Worm (Caenorhabditis elegans) whole organism, young adult: ENCODE results near the gene tth-1.

Source experiments
- B0261.1 ChIP-seq: sonication (generic microtip); optimal IDR thresholded peaks from 2 replicates; lab custom pipeline; 2016; ENCODE audit warnings: mild to moderate bottlenecking, missing genetic modification characterization, moderate library complexity, missing compliant biosample characterization
- B0336.3 ChIP-seq: fragments of 200-800 bp; sonication (Bioruptor generic); IDR thresholded peaks from 2 replicates; pipeline ENCODE4 v1.3.6; 2022; ENCODE audit warnings: missing genetic modification characterization, missing compliant biosample characterization
- D2030.7 ChIP-seq: fragments of 200-800 bp; sonication (Bioruptor generic); IDR thresholded peaks from 2 replicates; pipeline ENCODE4 v1.3.6; 2022; ENCODE audit warnings: missing genetic modification reagents, missing genetic modification characterization, missing compliant biosample characterization
- F23B12.7 ChIP-seq: sonication (generic microtip); optimal IDR thresholded peaks from 2 replicates; lab custom pipeline; 2017; ENCODE audit warnings: missing genetic modification characterization, mild to moderate bottlenecking, missing compliant biosample characterization, antibody characterized with exemption, moderate library complexity; ENCODE audit not compliant: insufficient read depth
- F37B4.10 ChIP-seq: fragments of 200-800 bp; sonication (Bioruptor generic); IDR thresholded peaks from 2 replicates; pipeline ENCODE4 v1.3.6; 2022; ENCODE audit warnings: missing genetic modification characterization, missing compliant biosample characterization
- K12H6.12 ChIP-seq: fragments of 200-800 bp; sonication (Bioruptor generic); optimal IDR thresholded peaks from 2 replicates; lab custom pipeline; 2018; ENCODE audit warnings: mild to moderate bottlenecking, missing genetic modification characterization, missing compliant biosample characterization
- ZK185.1 ChIP-seq: sonication (generic microtip); optimal IDR thresholded peaks from 2 replicates; lab custom pipeline; 2016; ENCODE audit warnings: mild to moderate bottlenecking, missing genetic modification characterization, missing compliant biosample characterization; ENCODE audit not compliant: poor library complexity, severe bottlenecking
- akir-1 ChIP-seq: fragments of 200-800 bp; sonication (Bioruptor generic); optimal IDR thresholded peaks from 2 replicates; lab custom pipeline; 2018; ENCODE audit warnings: mild to moderate bottlenecking, missing genetic modification characterization, moderate library complexity, missing compliant biosample characterization
- ama-1 ChIP-seq, 3 experiments: fragments of 150-350 bp in 1 of 3; sonication (generic microtip) in 2 of 3; optimal IDR thresholded peaks; 2 replicates each; lab custom pipeline; 2014 to 2018; ENCODE audit warnings: missing biosample characterization in 2 of 3, missing genetic modification characterization in 2 of 3, missing genetic modification reagents in 2 of 3
- athp-1 ChIP-seq: sonication (generic microtip); optimal IDR thresholded peaks from 2 replicates; lab custom pipeline; 2017; ENCODE audit warnings: mild to moderate bottlenecking, missing genetic modification characterization, missing compliant biosample characterization
- cebp-1 ChIP-seq, 2 experiments: fragments of 200-800 bp in 1 of 2; sonication (Bioruptor generic) in 1 of 2; sonication (generic microtip) in 1 of 2; IDR thresholded peaks in 1 of 2; optimal IDR thresholded peaks in 1 of 2; 2 replicates each; pipeline versions ENCODE4 v1.3.6 to Lab custom; 2017 to 2022; ENCODE audit warnings: missing compliant biosample characterization in 2 of 2, missing genetic modification characterization in 2 of 2, mild to moderate bottlenecking in 1 of 2, missing genetic modification reagents in 1 of 2, moderate library complexity in 1 of 2
- ceh-40 ChIP-seq: fragments of 200-800 bp; sonication (Bioruptor generic); IDR thresholded peaks from 2 replicates; pipeline ENCODE4 v1.3.6; 2022; ENCODE audit warnings: missing genetic modification characterization, missing compliant biosample characterization
- chd-7 ChIP-seq: sonication (generic microtip); optimal IDR thresholded peaks from 2 replicates; lab custom pipeline; 2016; ENCODE audit warnings: mild to moderate bottlenecking, missing genetic modification characterization, moderate library complexity, missing compliant biosample characterization
- dox-1 ChIP-seq: fragments of 200-800 bp; sonication (Bioruptor generic); IDR thresholded peaks from 2 replicates; pipeline ENCODE4 v1.3.6; 2022; ENCODE audit warnings: missing genetic modification reagents, missing genetic modification characterization, missing compliant biosample characterization
- egl-18 ChIP-seq: fragments of 200-800 bp; sonication (Bioruptor generic); IDR thresholded peaks from 2 replicates; pipeline ENCODE4 v1.3.6; 2022; ENCODE audit warnings: missing genetic modification reagents, missing genetic modification characterization, missing compliant biosample characterization
- egrh-3 ChIP-seq: fragments of 200-800 bp; sonication (Bioruptor generic); IDR thresholded peaks from 2 replicates; pipeline ENCODE4 v1.3.6; 2022; ENCODE audit warnings: missing genetic modification reagents, missing genetic modification characterization, missing compliant biosample characterization
- ekl-4 ChIP-seq: fragments of 200-800 bp; sonication (Bioruptor generic); IDR thresholded peaks from 2 replicates; pipeline ENCODE4 v1.3.6; 2022; ENCODE audit warnings: missing genetic modification reagents, missing genetic modification characterization, missing compliant biosample characterization
- hmg-1.2 ChIP-seq: fragments of 200-800 bp; sonication (Bioruptor generic); IDR thresholded peaks from 2 replicates; pipeline ENCODE4 v1.3.6; 2022; ENCODE audit warnings: missing genetic modification reagents, missing genetic modification characterization, missing compliant biosample characterization
- hsf-1 ChIP-seq: fragments of 200-800 bp; sonication (Bioruptor generic); IDR thresholded peaks from 2 replicates; pipeline ENCODE4 v1.3.6; 2022; ENCODE audit warnings: missing genetic modification reagents, missing genetic modification characterization, missing compliant biosample characterization
- lag-1 ChIP-seq: fragments of 200-800 bp; sonication (Bioruptor generic); IDR thresholded peaks from 2 replicates; pipeline ENCODE4 v1.3.6; 2022; ENCODE audit warnings: missing genetic modification reagents, missing genetic modification characterization, missing compliant biosample characterization
- lin-26 ChIP-seq: fragments of 200-800 bp; sonication (Bioruptor generic); IDR thresholded peaks from 2 replicates; pipeline ENCODE4 v1.3.6; 2022; ENCODE audit warnings: missing genetic modification reagents, missing genetic modification characterization, missing compliant biosample characterization
- lir-1 ChIP-seq: fragments of 200-800 bp; sonication (Bioruptor generic); conservative IDR thresholded peaks from 2 replicates; pipeline ENCODE4 v1.3.6; 2022; ENCODE audit warnings: missing genetic modification reagents, missing genetic modification characterization, missing compliant biosample characterization
- madf-10 ChIP-seq: sonication (generic microtip); optimal IDR thresholded peaks from 2 replicates; lab custom pipeline; 2016; ENCODE audit warnings: mild to moderate bottlenecking, missing genetic modification characterization, missing compliant biosample characterization
- madf-3 ChIP-seq: fragments of 200-800 bp; sonication (Bioruptor generic); IDR thresholded peaks from 2 replicates; pipeline ENCODE4 v1.3.6; 2022; ENCODE audit warnings: missing genetic modification reagents, missing genetic modification characterization, missing compliant biosample characterization
- madf-6 ChIP-seq: fragments of 200-800 bp; sonication (Bioruptor generic); IDR thresholded peaks from 2 replicates; pipeline ENCODE4 v1.3.6; 2022; ENCODE audit warnings: missing genetic modification reagents, missing genetic modification characterization, missing compliant biosample characterization
- mcd-1 ChIP-seq: fragments of 200-800 bp; sonication (Bioruptor generic); IDR thresholded peaks from 2 replicates; pipeline ENCODE4 v1.3.6; 2022; ENCODE audit warnings: missing genetic modification reagents, missing genetic modification characterization, missing compliant biosample characterization
- mxl-1 ChIP-seq: sonication (generic microtip); optimal IDR thresholded peaks from 2 replicates; lab custom pipeline; 2016; ENCODE audit warnings: missing genetic modification characterization, missing compliant biosample characterization
- nfyb-1 ChIP-seq: fragments of 200-800 bp; sonication (Bioruptor generic); IDR thresholded peaks from 2 replicates; pipeline ENCODE4 v1.3.6; 2022; ENCODE audit warnings: missing genetic modification reagents, missing genetic modification characterization, missing compliant biosample characterization
- nhr-27 ChIP-seq: fragments of 200-800 bp; sonication (Bioruptor generic); optimal IDR thresholded peaks from 2 replicates; lab custom pipeline; 2018; ENCODE audit warnings: mild to moderate bottlenecking, missing genetic modification characterization, moderate library complexity, missing compliant biosample characterization
- pbrm-1 ChIP-seq: fragments of 200-800 bp; sonication (Bioruptor generic); IDR thresholded peaks from 2 replicates; pipeline ENCODE4 v1.3.6; 2022; ENCODE audit warnings: missing genetic modification reagents, missing genetic modification characterization, missing compliant biosample characterization
- rcor-1 ChIP-seq: fragments of 200-800 bp; sonication (Bioruptor generic); IDR thresholded peaks from 2 replicates; pipeline ENCODE4 v1.3.6; 2022; ENCODE audit warnings: missing genetic modification reagents, missing genetic modification characterization, missing compliant biosample characterization
- rpc-1 ChIP-seq, 2 experiments: fragments of 150-350 bp in 1 of 2; sonication (generic microtip) in 1 of 2; optimal IDR thresholded peaks; 2 replicates each; lab custom pipeline; 2014 to 2018; ENCODE audit warnings: missing biosample characterization in 1 of 2, missing genetic modification characterization in 1 of 2, missing genetic modification reagents in 1 of 2, missing genotype in 1 of 2
- snpc-1.1 ChIP-seq: sonication (generic microtip); optimal IDR thresholded peaks from 2 replicates; lab custom pipeline; 2017; ENCODE audit warnings: missing genetic modification characterization, mild to moderate bottlenecking, missing compliant biosample characterization, antibody characterized with exemption, moderate library complexity, missing genotype, missing genetic modification reagents; ENCODE audit not compliant: insufficient read depth
- snpc-1.3 ChIP-seq: sonication (generic microtip); optimal IDR thresholded peaks from 2 replicates; lab custom pipeline; 2017; ENCODE audit warnings: missing genetic modification characterization, mild to moderate bottlenecking, missing compliant biosample characterization, antibody characterized with exemption, moderate library complexity, missing genotype, missing genetic modification reagents; ENCODE audit not compliant: insufficient read depth
- snpc-3.4 ChIP-seq: sonication (generic microtip); optimal IDR thresholded peaks from 2 replicates; lab custom pipeline; 2017; ENCODE audit warnings: missing genetic modification characterization, mild to moderate bottlenecking, missing compliant biosample characterization, antibody characterized with exemption, moderate library complexity, missing genotype, missing genetic modification reagents
- snpc-4 ChIP-seq, 5 experiments: fragments of 150-350 bp in 1 of 5; sonication (generic microtip) in 4 of 5; optimal IDR thresholded peaks; 2 replicates each; lab custom pipeline; 2014 to 2018; ENCODE audit warnings: missing genetic modification characterization in 5 of 5, missing biosample characterization in 3 of 5, antibody characterized with exemption in 2 of 5, mild to moderate bottlenecking in 2 of 5, missing compliant biosample characterization in 2 of 5, missing genotype in 2 of 5, moderate library complexity in 2 of 5, missing genetic modification reagents in 1 of 5
- somi-1 ChIP-seq: fragments of 200-800 bp; sonication (Bioruptor generic); optimal IDR thresholded peaks from 2 replicates; lab custom pipeline; 2018; ENCODE audit warnings: mild to moderate bottlenecking, missing genetic modification characterization, missing compliant biosample characterization
- tbp1 ChIP-seq: fragments of 200-800 bp; sonication (Bioruptor generic); optimal IDR thresholded peaks from 2 replicates; lab custom pipeline; 2018; ENCODE audit warnings: mild to moderate bottlenecking, missing genetic modification characterization, missing compliant biosample characterization
- zfh-2 ChIP-seq: fragments of 200-800 bp; sonication (Bioruptor generic); conservative IDR thresholded peaks from 2 replicates; pipeline ENCODE4 v1.3.6; 2022; ENCODE audit warnings: missing genetic modification reagents, missing genetic modification characterization, missing compliant biosample characterization
- zim-3 ChIP-seq: sonication (generic microtip); optimal IDR thresholded peaks from 2 replicates; lab custom pipeline; 2017; ENCODE audit warnings: mild to moderate bottlenecking, missing genetic modification characterization, moderate library complexity, missing compliant biosample characterization
- ztf-18 ChIP-seq: sonication (generic microtip); optimal IDR thresholded peaks from 2 replicates; lab custom pipeline; 2016; ENCODE audit warnings: missing genotype, mild to moderate bottlenecking, missing genetic modification characterization, missing compliant biosample characterization
- ztf-25 ChIP-seq: fragments of 200-800 bp; sonication (Bioruptor generic); IDR thresholded peaks from 2 replicates; pipeline ENCODE4 v1.3.6; 2022; ENCODE audit warnings: missing genetic modification reagents, missing genetic modification characterization, missing compliant biosample characterization
- ztf-26 ChIP-seq: sonication (generic microtip); optimal IDR thresholded peaks from 2 replicates; lab custom pipeline; 2017; ENCODE audit warnings: missing genetic modification characterization, missing compliant biosample characterization

The tth-1 gene

ce11 chrX:8386068-8386851 is 37.3 kb downstream of the tth-1 start:
- peak; percentile 18 for TF ChIP-seq somi-1
- peak; percentile 17 for TF ChIP-seq madf-10 (tag; lab: Kevin White, UChicago)
- no peak for TF ChIP-seq athp-1 (tag; lab: Kevin White, UChicago)
- peak; percentile 48; the same call in 1 of the 2 replicates for TF ChIP-seq madf-6 (GFP tag; lab: Robert Waterston, UW)
- TF ChIP-seq snpc-4 (GFP tag; optimal IDR thresholded peaks at IDR 0.05; lab: Kevin White, UChicago) = peak; percentile 39
- peak in 2 of 4 experiments; percentile 17 to 31 for TF ChIP-seq snpc-4 (tag; optimal IDR thresholded peaks at IDR 0.05; lab: Kevin White, UChicago)
- TF ChIP-seq rpc-1 (optimal IDR thresholded peaks at IDR 0.05; lab: Kevin White, UChicago) = peak; percentile 73
- peak; percentile 85 for TF ChIP-seq rpc-1 (tag; optimal IDR thresholded peaks at IDR 0.05; lab: Kevin White, UChicago)
- peak; percentile 44 for TF ChIP-seq ZK185.1 (tag; lab: Kevin White, UChicago)
- peak; percentile 95 for TF ChIP-seq tbp1 (GFP tag; lab: Kevin White, UChicago)
- no peak for TF ChIP-seq akir-1
- peak; percentile 20 for TF ChIP-seq ztf-18 (tag; lab: Kevin White, UChicago)
- TF ChIP-seq ama-1 (optimal IDR thresholded peaks at IDR 0.05; lab: Kevin White, UChicago) = no peak
- peak in 1 of 2 experiments; percentile 76 for TF ChIP-seq ama-1 (GFP tag; optimal IDR thresholded peaks at IDR 0.05; lab: Kevin White, UChicago)
- TF ChIP-seq madf-3 (GFP tag; lab: Robert Waterston, UW) = no peak
- TF ChIP-seq lin-26 (GFP tag; lab: Robert Waterston, UW) = peak; percentile 85
- TF ChIP-seq zim-3 (tag; lab: Kevin White, UChicago) = peak; percentile 55
- no peak for TF ChIP-seq egl-18 (GFP tag; lab: Robert Waterston, UW)
- peak; percentile 54 for TF ChIP-seq chd-7 (tag; lab: Kevin White, UChicago)
- TF ChIP-seq mxl-1 (tag; lab: Kevin White, UChicago) = peak; percentile 33
- TF ChIP-seq egrh-3 = peak; percentile 30
- peak; percentile 90 for TF ChIP-seq B0261.1 (tag; lab: Kevin White, UChicago)
- TF ChIP-seq mcd-1 (GFP tag; lab: Robert Waterston, UW) = 0 out of 2 replicates have a peak, but pooled peaks have one; percentile 9
- no peak for TF ChIP-seq lag-1 (GFP tag; lab: Robert Waterston, UW)
- TF ChIP-seq nhr-27 (tag; lab: Kevin White, UChicago) = no peak
- peak; percentile 65 for TF ChIP-seq dox-1 (GFP tag; lab: Robert Waterston, UW)
- TF ChIP-seq ztf-26 (tag; lab: Kevin White, UChicago) = peak; percentile 7
- TF ChIP-seq hmg-1.2 (GFP tag; lab: Robert Waterston, UW) = peak; percentile 78
- peak; percentile 88 for TF ChIP-seq pbrm-1 (GFP tag; lab: Robert Waterston, UW)
- no peak for TF ChIP-seq B0336.3 (GFP tag; lab: Robert Waterston, UW)
- no peak for TF ChIP-seq zfh-2
- TF ChIP-seq rcor-1 (GFP tag; lab: Robert Waterston, UW) = peak; percentile 73
- TF ChIP-seq snpc-3.4 (tag; lab: Kevin White, UChicago) = peak; percentile 45
- TF ChIP-seq hsf-1 (GFP tag; lab: Robert Waterston, UW) = no peak
- TF ChIP-seq ekl-4 (GFP tag; lab: Robert Waterston, UW) = peak; percentile 43; the same call in 1 of the 2 replicates
- TF ChIP-seq lir-1 (GFP tag; lab: Robert Waterston, UW) = 0 out of 2 replicates have a peak, but pooled peaks have one; percentile 34
- peak; percentile 67; the same call in 1 of the 2 replicates for TF ChIP-seq ztf-25 (GFP tag; lab: Robert Waterston, UW)
- peak; percentile 43 for TF ChIP-seq snpc-1.1 (tag; lab: Kevin White, UChicago)
- peak; percentile 62 for TF ChIP-seq nfyb-1 (GFP tag; lab: Robert Waterston, UW)
- TF ChIP-seq cebp-1 (GFP tag; IDR thresholded peaks at IDR 0.05; lab: Robert Waterston, UW) = peak; percentile 46; the same call in 1 of the 2 replicates
- peak; percentile 29 for TF ChIP-seq cebp-1 (tag; optimal IDR thresholded peaks at IDR 0.05; lab: Kevin White, UChicago)
- TF ChIP-seq D2030.7 (GFP tag; lab: Robert Waterston, UW) = peak; percentile 44
- peak; percentile 74 for TF ChIP-seq snpc-1.3 (tag; lab: Kevin White, UChicago)
- no peak for TF ChIP-seq F37B4.10 (GFP tag; lab: Robert Waterston, UW)
- peak; percentile 21 for TF ChIP-seq K12H6.12 (tag; lab: Kevin White, UChicago)
- peak; percentile 78; the same call in 1 of the 2 replicates for TF ChIP-seq ceh-40 (GFP tag; lab: Robert Waterston, UW)
- TF ChIP-seq F23B12.7 (tag; lab: Kevin White, UChicago) = peak; percentile 60
